Worm (Caenorhabditis elegans) whole organism, L2 larva: ENCODE measurements around the gene srd-44.

ENCODE experiments used
- F13H6.1 ChIP-seq: sonication (generic microtip); optimal IDR thresholded peaks from 2 replicates; lab custom pipeline; 2016; ENCODE audit warnings: missing genetic modification characterization, missing compliant biosample characterization
- R02D3.7 ChIP-seq: fragments of 150-350 bp; optimal IDR thresholded peaks from 2 replicates; lab custom pipeline; 2014; ENCODE audit warnings: missing biosample characterization, missing genetic modification characterization
- Y55F3AM.14 ChIP-seq: fragments of 200-800 bp; sonication (Bioruptor generic); optimal IDR thresholded peaks from 2 replicates; lab custom pipeline; 2018; ENCODE audit warnings: mild to moderate bottlenecking, missing genetic modification characterization, missing compliant biosample characterization
- ZK546.5 ChIP-seq: sonication (generic microtip); optimal IDR thresholded peaks from 2 replicates; lab custom pipeline; 2017; ENCODE audit warnings: missing biosample characterization, missing genetic modification characterization
- aly-2 ChIP-seq: fragments of 150-350 bp; optimal IDR thresholded peaks from 2 replicates; lab custom pipeline; 2014; ENCODE audit warnings: missing biosample characterization, missing genetic modification characterization
- blmp-1 ChIP-seq: sonication (generic microtip); optimal IDR thresholded peaks from 2 replicates; lab custom pipeline; 2017; ENCODE audit warnings: missing genetic modification characterization, mild to moderate bottlenecking, missing compliant biosample characterization, antibody characterized with exemption, moderate library complexity; ENCODE audit not compliant: insufficient read depth
- crh-2 ChIP-seq: sonication (generic microtip); optimal IDR thresholded peaks from 2 replicates; lab custom pipeline; 2017; ENCODE audit warnings: missing biosample characterization, missing genetic modification characterization
- dmd-4 ChIP-seq: sonication (generic microtip); optimal IDR thresholded peaks from 2 replicates; lab custom pipeline; 2017; ENCODE audit warnings: missing biosample characterization, missing genetic modification characterization
- egl-27 ChIP-seq: sonication (generic microtip); optimal IDR thresholded peaks from 3 replicates; lab custom pipeline; 2017; ENCODE audit warnings: missing biosample characterization, missing genetic modification reagents, missing genetic modification characterization
- elt-3 ChIP-seq: sonication (generic microtip); optimal IDR thresholded peaks from 2 replicates; lab custom pipeline; 2017; ENCODE audit warnings: missing biosample characterization, missing genetic modification characterization
- fos-1 ChIP-seq: fragments of 150-350 bp; optimal IDR thresholded peaks from 2 replicates; lab custom pipeline; 2014; ENCODE audit warnings: missing biosample characterization, missing genetic modification characterization
- gmeb-1 ChIP-seq: fragments of 150-350 bp; optimal IDR thresholded peaks from 2 replicates; lab custom pipeline; 2014; ENCODE audit warnings: missing biosample characterization, missing genetic modification characterization
- lin-39 ChIP-seq: fragments of 150-350 bp; optimal IDR thresholded peaks from 2 replicates; lab custom pipeline; 2014; ENCODE audit warnings: missing biosample characterization, missing genetic modification reagents, missing genetic modification characterization
- mbf-1 ChIP-seq: sonication (generic microtip); optimal IDR thresholded peaks from 2 replicates; lab custom pipeline; 2017; ENCODE audit warnings: missing biosample characterization, missing genetic modification characterization
- mdl-1 ChIP-seq, 2 experiments: fragments of 150-350 bp in 1 of 2; sonication (generic microtip) in 1 of 2; optimal IDR thresholded peaks; 2 replicates each; lab custom pipeline; 2017; ENCODE audit warnings: missing biosample characterization in 2 of 2, missing genetic modification characterization in 2 of 2
- nhr-10 ChIP-seq: sonication (generic microtip); optimal IDR thresholded peaks from 2 replicates; lab custom pipeline; 2017; ENCODE audit warnings: missing biosample characterization, missing genetic modification characterization
- nhr-11 ChIP-seq: fragments of 150-350 bp; optimal IDR thresholded peaks from 2 replicates; lab custom pipeline; 2014; ENCODE audit warnings: missing biosample characterization, missing genetic modification characterization
- nhr-21 ChIP-seq: fragments of 150-350 bp; optimal IDR thresholded peaks from 2 replicates; lab custom pipeline; 2014; ENCODE audit warnings: missing biosample characterization, missing genetic modification characterization
- nhr-23 ChIP-seq: fragments of 150-350 bp; optimal IDR thresholded peaks from 2 replicates; lab custom pipeline; 2014; ENCODE audit warnings: missing biosample characterization, missing genetic modification reagents, missing genetic modification characterization
- nhr-237 ChIP-seq: fragments of 150-350 bp; optimal IDR thresholded peaks from 2 replicates; lab custom pipeline; 2014; ENCODE audit warnings: missing biosample characterization, missing genetic modification characterization
- nhr-25 ChIP-seq: fragments of 150-350 bp; sonication (generic microtip); optimal IDR thresholded peaks from 3 replicates; lab custom pipeline; 2014; ENCODE audit warnings: missing biosample characterization, missing genetic modification characterization
- nhr-77 ChIP-seq: fragments of 150-350 bp; optimal IDR thresholded peaks from 2 replicates; lab custom pipeline; 2014; ENCODE audit warnings: missing biosample characterization, missing genetic modification characterization
- peb-1 ChIP-seq: fragments of 150-350 bp; optimal IDR thresholded peaks from 2 replicates; lab custom pipeline; 2014; ENCODE audit warnings: missing biosample characterization, missing genetic modification characterization
- skn-1 ChIP-seq: sonication (generic microtip); optimal IDR thresholded peaks from 2 replicates; lab custom pipeline; 2017; ENCODE audit warnings: missing biosample characterization, missing genetic modification characterization
- sma-3 ChIP-seq: sonication (generic microtip); optimal IDR thresholded peaks from 2 replicates; lab custom pipeline; 2016; ENCODE audit warnings: missing genetic modification reagents, missing genetic modification characterization, missing compliant biosample characterization
- unc-39 ChIP-seq: fragments of 150-350 bp; optimal IDR thresholded peaks from 2 replicates; lab custom pipeline; 2014; ENCODE audit warnings: missing biosample characterization, missing genetic modification characterization
- zag-1 ChIP-seq: fragments of 150-350 bp; optimal IDR thresholded peaks from 2 replicates; lab custom pipeline; 2014; ENCODE audit warnings: missing biosample characterization, missing genetic modification characterization
- ztf-1 ChIP-seq: fragments of 200-800 bp; sonication (Bioruptor generic); conservative IDR thresholded peaks from 2 replicates; pipeline ENCODE4 v1.3.6; 2022; ENCODE audit warnings: missing genetic modification characterization, missing compliant biosample characterization
- ztf-11 ChIP-seq: sonication (generic microtip); optimal IDR thresholded peaks from 2 replicates; lab custom pipeline; 2017; ENCODE audit warnings: missing biosample characterization, missing genetic modification characterization
- ztf-4 ChIP-seq: fragments of 150-350 bp; optimal IDR thresholded peaks from 2 replicates; lab custom pipeline; 2014; ENCODE audit warnings: missing biosample characterization, missing genetic modification characterization

The srd-44 gene

ce11 chrX:12317560-12317959 lies 20.7 kb upstream of the srd-44 start:
- TF ChIP-seq mdl-1 (tag; optimal IDR thresholded peaks at IDR 0.05; lab: Kevin White, UChicago): no peak
- no peak for TF ChIP-seq nhr-23 (tag; lab: Kevin White, UChicago)
- no peak for TF ChIP-seq mbf-1 (tag; lab: Kevin White, UChicago)
- TF ChIP-seq blmp-1 (tag; lab: Kevin White, UChicago): no peak
- TF ChIP-seq nhr-10 (tag; lab: Kevin White, UChicago): no peak
- TF ChIP-seq zag-1 (tag; lab: Kevin White, UChicago): no peak
- TF ChIP-seq, all 48 proteins: peak for 0

- no peak for TF ChIP-seq nhr-10 (tag; lab: Kevin White, UChicago)
- no peak for TF ChIP-seq nhr-25 (tag; lab: Kevin White, UChicago)
- TF ChIP-seq elt-3 (tag; lab: Kevin White, UChicago): no peak
- no peak for TF ChIP-seq aly-2 (tag; lab: Kevin White, UChicago)
- TF ChIP-seq fos-1 (tag; lab: Kevin White, UChicago): no peak
- TF ChIP-seq nhr-237 (tag; lab: Kevin White, UChicago): no peak
- no peak for TF ChIP-seq sma-3 (GFP tag; lab: Kevin White, UChicago)
- TF ChIP-seq peb-1 (tag; lab: Kevin White, UChicago): no peak
- TF ChIP-seq lin-39 (tag; lab: Kevin White, UChicago): no peak
- TF ChIP-seq nhr-21 (tag; lab: Kevin White, UChicago): no peak
- TF ChIP-seq nhr-77 (tag; lab: Kevin White, UChicago): no peak
- TF ChIP-seq dmd-4 (tag; lab: Kevin White, UChicago): no peak
- TF ChIP-seq nhr-23 (tag; lab: Kevin White, UChicago): no peak
- no peak for TF ChIP-seq blmp-1 (tag; lab: Kevin White, UChicago)
- TF ChIP-seq skn-1 (tag; lab: Kevin White, UChicago): no peak
Observed at ce11 chrX:12320737-12321136, 17.5 kb upstream of the srd-44 start, which contains the start of gene ceh-40. ceh-40 (minus strand) TSS chrX:12320777.

ce11 chrX:12321357-12321756 lies 16.9 kb upstream of the srd-44 start, which contains the start of gene F17A2.13:
F17A2.13 (plus strand) TSS chrX:12321657.
- TF ChIP-seq gmeb-1 (tag; lab: Kevin White, UChicago) (no peak), ztf-4 (tag; lab: Kevin White, UChicago) (no peak)
- TF ChIP-seq, all 48 proteins: peak for 0

ce11 chrX:12323439-12323838 lies 14.8 kb upstream of the srd-44 start, which contains the start of gene srd-40:
srd-40 (plus strand) TSS chrX:12323739.
- TF ChIP-seq nhr-11: no peak
- TF ChIP-seq gmeb-1 (tag; lab: Kevin White, UChicago): no peak
- no peak for TF ChIP-seq zag-1 (tag; lab: Kevin White, UChicago)
- TF ChIP-seq R02D3.7 (tag; lab: Kevin White, UChicago): no peak
- TF ChIP-seq F13H6.1 (tag; lab: Kevin White, UChicago): no peak
- no peak for TF ChIP-seq unc-39
- TF ChIP-seq nhr-21 (tag; lab: Kevin White, UChicago): no peak
- TF ChIP-seq ztf-1 (GFP tag; lab: Robert Waterston, UW): no peak
- no peak for TF ChIP-seq elt-3 (tag; lab: Kevin White, UChicago)

- TF ChIP-seq skn-1 (tag; lab: Kevin White, UChicago) (no peak), crh-2 (no peak), nhr-10 (tag; lab: Kevin White, UChicago) (no peak), mbf-1 (tag; lab: Kevin White, UChicago) (no peak), nhr-25 (tag; lab: Kevin White, UChicago) (no peak), ztf-11 (no peak), Y55F3AM.14 (GFP tag; lab: Kevin White, UChicago) (no peak), blmp-1 (tag; lab: Kevin White, UChicago) (no peak), nhr-23 (tag; lab: Kevin White, UChicago) (no peak), nhr-237 (tag; lab: Kevin White, UChicago) (no peak), aly-2 (tag; lab: Kevin White, UChicago) (no peak), ZK546.5 (tag; lab: Kevin White, UChicago) (no peak), mdl-1 (tag; optimal IDR thresholded peaks at IDR 0.05; lab: Kevin White, UChicago) (no peak), R02D3.7 (tag; lab: Kevin White, UChicago) (no peak), F13H6.1 (tag; lab: Kevin White, UChicago) (no peak), egl-27 (no peak), elt-3 (tag; lab: Kevin White, UChicago) (no peak), fos-1 (tag; lab: Kevin White, UChicago) (no peak)
Observed at ce11 chrX:12326424-12326823, 11.8 kb upstream of the srd-44 start, which contains the start of gene srd-41. srd-41 (plus strand) TSS chrX:12326724.
